Worm (Caenorhabditis elegans) whole organism, L2 larva: ENCODE measurements around the gene gpx-4.

Experiments
- ama-1 ChIP-seq: fragments of 150-350 bp; optimal IDR thresholded peaks from 2 replicates; lab custom pipeline; 2018; ENCODE audit warnings: inconsistent platforms
- egl-27 ChIP-seq: sonication (generic microtip); optimal IDR thresholded peaks from 3 replicates; lab custom pipeline; 2017; ENCODE audit warnings: missing biosample characterization, missing genetic modification reagents, missing genetic modification characterization
- elt-3 ChIP-seq: sonication (generic microtip); optimal IDR thresholded peaks from 2 replicates; lab custom pipeline; 2017; ENCODE audit warnings: missing biosample characterization, missing genetic modification characterization
- lsy-2 ChIP-seq, 2 experiments: fragments of 150-350 bp in 1 of 2; sonication (generic microtip) in 1 of 2; optimal IDR thresholded peaks; 2 replicates each; lab custom pipeline; 2014 to 2017; ENCODE audit warnings: missing biosample characterization in 2 of 2, missing genetic modification characterization in 2 of 2
- mdl-1 ChIP-seq, 2 experiments: fragments of 150-350 bp in 1 of 2; sonication (generic microtip) in 1 of 2; optimal IDR thresholded peaks; 2 replicates each; lab custom pipeline; 2017; ENCODE audit warnings: missing biosample characterization in 2 of 2, missing genetic modification characterization in 2 of 2
- nhr-23 ChIP-seq: fragments of 150-350 bp; optimal IDR thresholded peaks from 2 replicates; lab custom pipeline; 2014; ENCODE audit warnings: missing biosample characterization, missing genetic modification reagents, missing genetic modification characterization
- nhr-25 ChIP-seq: fragments of 150-350 bp; sonication (generic microtip); optimal IDR thresholded peaks from 3 replicates; lab custom pipeline; 2014; ENCODE audit warnings: missing biosample characterization, missing genetic modification characterization
- nhr-77 ChIP-seq: fragments of 150-350 bp; optimal IDR thresholded peaks from 2 replicates; lab custom pipeline; 2014; ENCODE audit warnings: missing biosample characterization, missing genetic modification characterization
- sem-4 ChIP-seq: fragments of 150-350 bp; optimal IDR thresholded peaks from 2 replicates; lab custom pipeline; 2014; ENCODE audit warnings: missing biosample characterization, missing genetic modification reagents, missing genetic modification characterization

ce11 chrIV:2709590-2710201 lies 34.9 kb upstream of the gpx-4 start:
- TF ChIP-seq lsy-2 (tag; optimal IDR thresholded peaks at IDR 0.05; lab: Kevin White, UChicago) (peak in 1 of 2 experiments; percentile 20), sem-4 (tag; lab: Kevin White, UChicago) (no peak), elt-3 (tag; lab: Kevin White, UChicago) (no peak), nhr-25 (tag; lab: Kevin White, UChicago) (no peak), ama-1 (lab: Kevin White, UChicago) (no peak), egl-27 (no peak), nhr-77 (tag; lab: Kevin White, UChicago) (no peak), mdl-1 (tag; optimal IDR thresholded peaks at IDR 0.05; lab: Kevin White, UChicago) (no peak), nhr-23 (no peak)
